Worm (Caenorhabditis elegans) whole organism, mixed stage, embryonic: ENCODE measurements around the gene pqn-2.

Experiments used
- lin-32 ChIP-seq: fragments of 200-800 bp; sonication (Bioruptor generic); optimal IDR thresholded peaks from 2 replicates; lab custom pipeline; 2018; ENCODE audit warnings: mild to moderate bottlenecking, missing genetic modification characterization, missing compliant biosample characterization
- nhr-12 ChIP-seq: fragments of 150-350 bp; optimal IDR thresholded peaks from 2 replicates; lab custom pipeline; 2014; ENCODE audit warnings: missing biosample characterization, missing genetic modification characterization
- nhr-237 ChIP-seq: fragments of 150-350 bp; optimal IDR thresholded peaks from 2 replicates; lab custom pipeline; 2014; ENCODE audit warnings: missing biosample characterization, missing genetic modification characterization
- nhr-76 ChIP-seq: sonication (generic microtip); optimal IDR thresholded peaks from 2 replicates; lab custom pipeline; 2017; ENCODE audit warnings: missing biosample characterization, missing genetic modification characterization
- pha-4 ChIP-seq: fragments of 150-350 bp; optimal IDR thresholded peaks from 2 replicates; lab custom pipeline; 2018; ENCODE audit warnings: missing biosample characterization, missing genetic modification reagents, missing genetic modification characterization
- unc-120 ChIP-seq: sonication (generic microtip); optimal IDR thresholded peaks from 2 replicates; lab custom pipeline; 2017; ENCODE audit warnings: missing genetic modification characterization, missing compliant biosample characterization; ENCODE audit not compliant: poor library complexity, severe bottlenecking

DNA sequence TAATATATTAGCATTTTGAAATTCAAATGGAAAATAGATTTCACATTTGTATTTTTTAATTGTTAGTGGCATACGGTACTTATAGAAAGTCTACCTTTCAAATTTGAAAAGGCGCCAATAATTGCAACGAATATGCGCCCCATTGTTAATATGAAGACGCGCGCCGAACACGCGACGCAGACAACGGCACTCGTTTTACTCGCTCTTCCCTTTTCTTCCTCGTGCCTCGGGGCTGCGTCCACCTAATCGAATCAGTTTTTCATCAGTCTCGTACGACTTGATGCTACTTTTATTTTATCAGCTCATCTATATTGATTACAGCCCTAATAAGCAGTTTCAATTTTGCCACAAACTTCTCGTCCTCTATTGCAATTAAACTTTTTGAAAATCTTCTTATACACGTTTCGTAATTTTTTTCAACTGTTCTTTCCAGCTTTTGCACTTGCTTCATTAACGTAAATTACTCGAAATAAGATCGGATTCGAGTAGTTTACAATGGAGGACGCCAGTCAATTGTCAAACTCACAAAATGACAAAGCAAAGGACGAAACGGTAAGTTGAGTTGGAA lies 20.3 kb upstream of the pqn-2 start, which contains the start of gene cash-1:
- no peak for TF ChIP-seq lin-32
- TF ChIP-seq pha-4 (tag; lab: Kevin White, UChicago) = peak; percentile 18
- TF ChIP-seq nhr-12 (tag; lab: Kevin White, UChicago) = no peak
- TF ChIP-seq nhr-237 (tag; lab: Kevin White, UChicago) = peak; percentile 32
- no peak for TF ChIP-seq nhr-76
- TF ChIP-seq unc-120 (tag; lab: Kevin White, UChicago) = no peak
